Fruit fly (Drosophila melanogaster): ENCODE measurements around the gene CG32110.

DNA sequence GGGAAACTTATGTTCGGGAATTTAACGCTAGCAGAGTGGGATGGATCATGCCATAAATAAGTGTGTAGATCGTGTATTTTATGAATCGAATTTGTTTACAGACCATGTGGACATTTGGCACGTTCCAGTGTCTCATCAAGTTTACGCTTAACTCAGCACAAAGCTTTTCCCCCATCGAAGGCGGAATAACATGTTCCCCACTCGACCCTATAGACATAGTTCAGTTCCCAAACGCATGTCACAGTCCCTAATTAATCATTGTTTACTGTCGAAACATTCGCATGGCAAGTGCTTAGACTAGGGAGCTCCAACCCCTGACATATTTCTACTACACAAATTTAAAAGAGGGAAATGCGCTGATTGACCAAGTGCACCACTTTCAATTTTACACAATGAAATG is 32.9 kb downstream of the CG32110 start:
- TF ChIP-seq psq (optimal IDR thresholded peaks at IDR 0.05) (no peak), insv (optimal IDR thresholded peaks at IDR 0.05) (no peak), Myc (optimal IDR thresholded peaks at IDR 0.05) (no peak), ttk (optimal IDR thresholded peaks at IDR 0.05) (no peak)
